Fruit fly (Drosophila melanogaster) whole organism, larva: Measurements from ENCODE around the gene CG9098.
A peak's percentile ranks its signal among the peaks of the same experiment; 100 is the strongest.

Source experiments
- noc ChIP-seq: fragments of 200-800 bp; sonication (Bioruptor generic); optimal IDR thresholded peaks from 3 replicates; lab custom pipeline; 2019; ENCODE audit warnings: missing biosample characterization, mild to moderate bottlenecking, missing genetic modification characterization, moderate library complexity

Gene CG9098

dm6 chr2L:6012303-6013070 lies at the start of gene CG9098:
TSS of gene CG9098 (minus strand) at chr2L:6012338.
- no peak for TF ChIP-seq noc (tag; lab: Kevin White, UChicago)

DNA sequence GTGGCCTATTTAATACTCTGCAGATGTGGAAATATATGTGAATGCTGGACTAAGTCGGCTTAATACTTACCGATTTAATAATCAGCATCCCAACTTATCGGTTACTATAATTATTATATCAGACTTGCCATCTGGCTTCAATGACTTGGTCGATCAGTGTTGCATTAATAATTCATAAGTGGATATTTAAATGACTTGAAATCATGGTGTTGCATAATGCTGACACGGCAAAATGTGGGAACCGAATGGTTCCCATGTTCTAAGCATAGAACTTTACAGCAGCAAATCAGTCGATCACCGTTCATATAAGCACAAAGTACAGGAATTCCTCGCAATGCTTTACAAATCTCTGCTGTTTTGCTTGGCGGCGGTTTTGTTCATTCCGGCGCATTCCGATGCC lies 48.1 kb upstream of the CG9098 start, which contains the start of gene CG34180:
CG34180 (plus strand) TSS at position 301 of the 400 bp plus-strand sequence.
- no peak for TF ChIP-seq noc (tag; lab: Kevin White, UChicago)

dm6 chr2L:6053874-6054469 lies 41.8 kb upstream of the CG9098 start, which contains the start of gene CG13995:
TSS of gene CG13995 (plus strand) at chr2L:6054302.
- TF ChIP-seq noc (tag; lab: Kevin White, UChicago), result no peak

DNA sequence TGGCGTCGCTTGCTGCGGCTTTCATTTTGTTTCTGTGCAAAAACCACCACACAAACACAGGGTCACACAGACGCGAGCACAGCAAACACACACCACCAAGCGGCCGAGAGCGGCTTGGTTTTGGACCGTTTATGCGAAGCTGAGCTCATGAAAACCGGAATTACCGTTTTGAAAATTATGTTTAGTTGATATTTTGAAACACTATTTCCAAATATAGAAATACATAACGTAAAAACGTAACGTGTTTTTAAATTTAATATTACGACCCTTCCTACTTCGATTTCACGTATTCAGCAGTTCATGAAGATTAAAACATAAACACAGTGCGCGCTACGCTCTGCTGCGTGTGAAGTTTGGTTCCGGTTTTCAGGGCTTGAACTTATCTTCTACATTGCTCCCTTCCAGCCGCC lies 39.1 kb upstream of the CG9098 start:
- peak; percentile 95 for TF ChIP-seq noc (tag; lab: Kevin White, UChicago)

- no peak for TF ChIP-seq noc (tag; lab: Kevin White, UChicago)
Measured at dm6 chr2L:6050575-6050974, 38.4 kb upstream of the CG9098 start, which contains the start of gene CG9135. TSS of gene CG9135 (plus strand) at chr2L:6050800.

DNA sequence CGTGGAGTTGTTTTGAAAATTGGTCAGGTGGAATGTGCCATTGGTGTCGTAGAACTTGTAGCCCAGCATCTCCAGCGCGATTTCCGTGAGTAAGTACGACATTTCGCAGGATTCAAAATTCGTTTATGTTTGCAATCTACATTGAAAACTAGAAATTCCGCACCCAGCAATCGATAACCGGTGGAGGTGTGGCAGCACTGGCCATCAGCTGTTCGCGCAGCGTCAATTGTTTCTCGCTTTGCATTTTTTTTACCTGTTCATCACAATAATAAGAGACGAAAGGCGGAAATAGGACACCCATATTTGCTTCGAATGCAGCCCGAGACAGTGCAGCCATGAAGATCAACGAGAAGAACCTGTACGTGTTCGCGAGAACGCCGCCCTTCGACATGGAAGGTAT lies 36.4 kb upstream of the CG9098 start, which contains the start of the genes CG34179 and slmo:
CG34179 (minus strand) TSS at position 165 of the 400 bp plus-strand sequence.
slmo (minus strand) TSS at position 165 of the 400 bp plus-strand sequence.
- TF ChIP-seq noc (tag; lab: Kevin White, UChicago), result no peak

- TF ChIP-seq noc (tag; lab: Kevin White, UChicago), result no peak
Measured at dm6 chr2L:6047528-6048160, 35.5 kb upstream of the CG9098 start, which contains the start of gene IPIP. TSS of gene IPIP (plus strand) at chr2L:6048002.

dm6 chr2L:6046865-6047264 lies 34.7 kb upstream of the CG9098 start:
- TF ChIP-seq noc (tag; lab: Kevin White, UChicago), result no peak

dm6 chr2L:6045972-6046718 lies 34.0 kb upstream of the CG9098 start, which contains the start of gene Pfas:
TSS of gene Pfas (minus strand) at chr2L:6046050.
- TF ChIP-seq noc (tag; lab: Kevin White, UChicago), result peak; percentile 80

DNA sequence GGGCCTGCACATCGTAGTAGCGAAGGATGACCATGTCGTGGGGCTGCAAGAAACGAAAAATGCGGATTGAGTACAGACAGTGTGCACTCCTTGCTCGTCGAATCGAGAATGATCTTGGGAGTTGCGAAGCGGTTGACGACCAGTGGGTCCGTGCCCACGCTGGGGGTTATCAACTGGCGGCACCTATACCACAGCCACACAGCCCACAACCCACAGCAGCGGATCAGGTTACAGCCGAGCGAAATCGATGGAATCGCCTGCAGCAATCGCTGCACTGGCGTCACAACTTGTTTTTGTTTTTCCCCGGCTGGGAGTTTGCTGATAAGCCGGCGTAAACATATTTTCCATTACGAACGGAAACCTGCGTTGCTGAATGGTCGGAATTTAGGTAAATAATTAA lies 33.3 kb upstream of the CG9098 start:
- TF ChIP-seq noc (tag; lab: Kevin White, UChicago), result no peak

dm6 chr2L:6037830-6038229 lies 25.7 kb upstream of the CG9098 start, which contains the start of the genes CG9117 and CG31643:
TSS of gene CG9117 (minus strand) at chr2L:6037902.
TSS of gene CG31643 (plus strand) at chr2L:6038117.
- TF ChIP-seq noc (tag; lab: Kevin White, UChicago), result peak; percentile 76

DNA sequence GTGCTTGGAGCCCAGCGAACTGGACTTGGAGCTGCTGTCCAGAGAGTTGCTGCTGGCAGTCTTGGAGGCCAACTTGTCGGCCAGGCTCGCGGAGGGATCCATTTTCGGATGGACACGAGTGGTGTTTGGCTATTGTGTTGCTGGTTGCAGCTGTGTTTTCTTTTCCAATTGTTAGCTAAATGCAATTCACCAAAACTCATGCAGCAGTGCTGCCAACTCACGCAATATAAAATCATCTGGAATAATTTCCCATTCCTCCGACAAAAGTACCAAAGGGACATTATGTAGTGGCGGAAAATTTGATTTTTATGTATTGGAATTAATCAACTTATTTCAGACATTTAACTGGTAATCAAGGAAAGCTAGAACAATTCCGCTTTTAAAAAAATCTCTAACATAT lies 24.6 kb upstream of the CG9098 start, which contains the start of gene mtm:
mtm (minus strand) TSS at position 306 of the 400 bp plus-strand sequence.
- TF ChIP-seq noc (tag; lab: Kevin White, UChicago), result no peak

- TF ChIP-seq noc (tag; lab: Kevin White, UChicago), result no peak
Measured at dm6 chr2L:6035155-6035554, 23.0 kb upstream of the CG9098 start.

DNA sequence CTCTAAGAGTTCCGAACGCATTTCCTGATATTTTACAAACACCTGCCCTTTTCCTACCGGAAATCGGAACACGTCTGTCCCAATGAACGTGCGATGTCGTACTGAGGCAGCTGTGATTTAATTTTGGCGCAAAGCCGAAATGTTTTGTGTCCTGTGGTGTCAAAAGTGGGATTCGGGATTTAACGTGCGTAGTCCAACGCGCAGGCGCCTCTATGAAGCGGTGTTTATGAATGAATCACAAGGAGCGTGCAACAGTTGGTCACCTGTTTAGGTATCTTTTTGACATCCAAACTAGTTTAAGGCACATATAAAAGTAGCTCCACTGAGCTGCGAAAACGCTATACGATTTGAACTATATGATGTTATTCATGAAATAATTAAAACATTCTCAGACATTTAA lies 22.2 kb upstream of the CG9098 start, which contains the start of gene CG9109:
CG9109 (minus strand) TSS at position 80 of the 400 bp plus-strand sequence.
- TF ChIP-seq noc (tag; lab: Kevin White, UChicago), result no peak

DNA sequence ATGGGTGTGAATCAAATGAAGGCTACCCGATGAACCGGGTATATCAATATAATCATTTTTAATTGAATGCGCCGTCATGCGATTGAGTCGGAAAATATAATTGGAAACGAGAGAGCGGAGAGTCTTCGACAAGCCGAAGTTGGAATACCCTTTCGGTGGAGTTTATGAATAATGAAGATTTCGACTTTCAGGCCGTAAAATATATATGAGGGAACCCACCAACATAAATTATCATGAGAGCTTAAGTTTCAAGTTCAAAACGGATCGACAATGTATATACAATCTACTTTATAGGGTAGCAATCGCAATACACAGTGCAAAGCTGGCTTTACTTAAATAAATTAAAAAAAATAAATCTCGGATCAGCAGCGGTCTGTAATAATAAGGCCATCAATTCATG lies 19.7 kb upstream of the CG9098 start:
- no peak for TF ChIP-seq noc (tag; lab: Kevin White, UChicago)
